Worm (Caenorhabditis elegans) whole organism, L1 larva: ENCODE data around the gene F15D4.5.

Source experiments
- alr-1 ChIP-seq: fragments of 200-800 bp; sonication (Bioruptor generic); optimal IDR thresholded peaks from 2 replicates; lab custom pipeline; 2018; ENCODE audit warnings: borderline replicate concordance, mild to moderate bottlenecking, missing genetic modification characterization, missing compliant biosample characterization
- ama-1 ChIP-seq: fragments of 150-350 bp; optimal IDR thresholded peaks from 2 replicates; lab custom pipeline; 2014
- blmp-1 ChIP-seq: fragments of 150-350 bp; optimal IDR thresholded peaks from 2 replicates; lab custom pipeline; 2014; ENCODE audit warnings: missing biosample characterization, missing genetic modification characterization
- ceh-88 ChIP-seq: fragments of 200-800 bp; sonication (Bioruptor generic); IDR thresholded peaks from 2 replicates; pipeline ENCODE4 v1.3.6; 2022; ENCODE audit warnings: missing genetic modification characterization, missing compliant biosample characterization
- elt-3 ChIP-seq, 6 experiments: fragments of 150-350 bp in 1 of 6; sonication (generic microtip); optimal IDR thresholded peaks; 2 replicates each; lab custom pipeline; 2017 to 2018; ENCODE audit warnings: missing biosample characterization in 6 of 6, missing genetic modification characterization in 6 of 6, inconsistent platforms in 1 of 6
- lir-3 ChIP-seq: sonication (generic microtip); optimal IDR thresholded peaks from 2 replicates; lab custom pipeline; 2016; ENCODE audit warnings: mild to moderate bottlenecking, missing genetic modification characterization, moderate library complexity, missing compliant biosample characterization; ENCODE audit not compliant: poor library complexity
- lsy-2 ChIP-seq, 2 experiments: fragments of 150-350 bp; optimal IDR thresholded peaks; 2 replicates each; lab custom pipeline; 2014; ENCODE audit warnings: missing biosample characterization in 2 of 2, missing genetic modification characterization in 2 of 2
- nhr-11 ChIP-seq: fragments of 150-350 bp; optimal IDR thresholded peaks from 2 replicates; lab custom pipeline; 2014; ENCODE audit warnings: missing biosample characterization, missing genetic modification characterization
- nhr-12 ChIP-seq: sonication (generic microtip); optimal IDR thresholded peaks from 2 replicates; lab custom pipeline; 2017; ENCODE audit warnings: missing biosample characterization, missing genetic modification characterization
- nhr-71 ChIP-seq: sonication (generic microtip); optimal IDR thresholded peaks from 2 replicates; lab custom pipeline; 2016; ENCODE audit warnings: mild to moderate bottlenecking, missing genetic modification characterization, moderate library complexity, missing compliant biosample characterization
- nhr-84 ChIP-seq: sonication (generic microtip); optimal IDR thresholded peaks from 2 replicates; lab custom pipeline; 2017; ENCODE audit warnings: missing biosample characterization, missing genetic modification characterization
- nhr-85 ChIP-seq: sonication (generic microtip); peaks from one replicate; lab custom pipeline; 2016; ENCODE audit warnings: missing genetic modification characterization, inconsistent platforms, missing compliant biosample characterization
- pag-3 ChIP-seq: sonication (generic microtip); optimal IDR thresholded peaks from 2 replicates; lab custom pipeline; 2017; ENCODE audit warnings: missing genetic modification characterization, mild to moderate bottlenecking, missing compliant biosample characterization, antibody characterized with exemption, borderline replicate concordance; ENCODE audit not compliant: insufficient read depth
- snpc-4 ChIP-seq: fragments of 150-350 bp; optimal IDR thresholded peaks from 2 replicates; lab custom pipeline; 2014; ENCODE audit warnings: missing biosample characterization, missing genetic modification characterization
- unc-98 ChIP-seq: fragments of 200-800 bp; sonication (Bioruptor generic); IDR thresholded peaks from 2 replicates; pipeline ENCODE4 v1.3.6; 2022; ENCODE audit warnings: missing genetic modification characterization, missing compliant biosample characterization
- zag-1 ChIP-seq: fragments of 150-350 bp; optimal IDR thresholded peaks from 2 replicates; lab custom pipeline; 2014; ENCODE audit warnings: missing biosample characterization, missing genetic modification characterization
- ztf-11 ChIP-seq, 2 experiments: sonication (generic microtip); optimal IDR thresholded peaks; 2 replicates each; lab custom pipeline; 2016 to 2017; ENCODE audit warnings: missing genetic modification characterization in 2 of 2, missing biosample characterization in 1 of 2, missing compliant biosample characterization in 1 of 2

The F15D4.5 gene

ce11 chrII:13292913-13293312 lies 47.7 kb downstream of the F15D4.5 start (continued):
- peak in 5 of 6 experiments; percentile 82 to 96 (median 93) for TF ChIP-seq elt-3 (tag; optimal IDR thresholded peaks at IDR 0.05; lab: Kevin White, UChicago)

- TF ChIP-seq lir-3 (tag; lab: Kevin White, UChicago) (no peak), pag-3 (tag; lab: Kevin White, UChicago) (no peak), nhr-85 (tag; lab: Kevin White, UChicago) (peak; percentile 40), blmp-1 (peak; percentile 42)
These were observed 48.3 kb downstream of the F15D4.5 start for ce11 chrII:13293502-13293901.

- TF ChIP-seq snpc-4 (tag; lab: Kevin White, UChicago) (peak; percentile 22), nhr-12 (tag; lab: Kevin White, UChicago) (no peak), zag-1 (no peak), ztf-11 (tag; optimal IDR thresholded peaks at IDR 0.05; lab: Kevin White, UChicago) (no peak), nhr-71 (peak; percentile 3), lsy-2 (tag; optimal IDR thresholded peaks at IDR 0.05; lab: Kevin White, UChicago) (no peak), blmp-1 (peak; percentile 86), ceh-88 (no peak), nhr-85 (tag; lab: Kevin White, UChicago) (peak; percentile 83), alr-1 (tag; lab: Kevin White, UChicago) (no peak), nhr-84 (tag; lab: Kevin White, UChicago) (no peak), unc-98 (GFP tag; lab: Robert Waterston, UW) (no peak), elt-3 (tag; optimal IDR thresholded peaks at IDR 0.05; lab: Kevin White, UChicago) (peak in 2 of 6 experiments; percentile 11 to 83), nhr-11 (tag; lab: Kevin White, UChicago) (no peak), ama-1 (lab: Kevin White, UChicago) (no peak)
These were observed 52.1 kb downstream of the F15D4.5 start for ce11 chrII:13297283-13297682.
